Worm (Caenorhabditis elegans) whole organism, late embryonic: Measurements from ENCODE around the gene C31C9.7.

Source experiments
- T23F11.4 ChIP-seq: fragments of 200-800 bp; sonication (Bioruptor generic); optimal IDR thresholded peaks from 2 replicates; lab custom pipeline; 2018; ENCODE audit warnings: mild to moderate bottlenecking, missing genetic modification characterization, missing compliant biosample characterization
- ceh-18 ChIP-seq: sonication (generic microtip); optimal IDR thresholded peaks from 2 replicates; lab custom pipeline; 2016; ENCODE audit warnings: missing genetic modification characterization, missing compliant biosample characterization
- ceh-19 ChIP-seq: fragments of 200-800 bp; sonication (Bioruptor generic); optimal IDR thresholded peaks from 2 replicates; lab custom pipeline; 2018; ENCODE audit warnings: mild to moderate bottlenecking, missing genetic modification characterization, missing compliant biosample characterization
- ceh-2 ChIP-seq: sonication (generic microtip); optimal IDR thresholded peaks from 2 replicates; lab custom pipeline; 2016; ENCODE audit warnings: missing genotype, missing genetic modification characterization, missing compliant biosample characterization
- ceh-22 ChIP-seq: sonication (generic microtip); optimal IDR thresholded peaks from 2 replicates; lab custom pipeline; 2017; ENCODE audit warnings: missing biosample characterization, missing genetic modification characterization
- ceh-24 ChIP-seq: sonication (generic microtip); optimal IDR thresholded peaks from 2 replicates; lab custom pipeline; 2016; ENCODE audit warnings: mild to moderate bottlenecking, missing genetic modification characterization, missing compliant biosample characterization
- ceh-34 ChIP-seq: sonication (generic microtip); optimal IDR thresholded peaks from 2 replicates; lab custom pipeline; 2016; ENCODE audit warnings: mild to moderate bottlenecking, missing genetic modification characterization, missing compliant biosample characterization
- ceh-45 ChIP-seq: fragments of 200-800 bp; sonication (Bioruptor generic); IDR thresholded peaks from 2 replicates; pipeline ENCODE4 v1.3.6; 2022; ENCODE audit warnings: missing genetic modification reagents, missing genetic modification characterization, missing compliant biosample characterization
- ceh-48 ChIP-seq: sonication (generic microtip); optimal IDR thresholded peaks from 2 replicates; lab custom pipeline; 2016; ENCODE audit warnings: missing genetic modification characterization, inconsistent platforms, missing compliant biosample characterization
- ceh-6 ChIP-seq: fragments of 200-800 bp; sonication (Bioruptor generic); optimal IDR thresholded peaks from 2 replicates; lab custom pipeline; 2018; ENCODE audit warnings: mild to moderate bottlenecking, missing genetic modification characterization, missing compliant biosample characterization
- dmd-4 ChIP-seq: sonication (generic microtip); optimal IDR thresholded peaks from 2 replicates; lab custom pipeline; 2016; ENCODE audit warnings: borderline replicate concordance, missing genetic modification characterization, missing compliant biosample characterization
- dve-1 ChIP-seq: sonication (generic microtip); optimal IDR thresholded peaks from 2 replicates; lab custom pipeline; 2017; ENCODE audit warnings: antibody characterized with exemption, mild to moderate bottlenecking, missing genetic modification characterization, missing compliant biosample characterization
- ets-4 ChIP-seq: sonication (generic microtip); optimal IDR thresholded peaks from 2 replicates; lab custom pipeline; 2016; ENCODE audit warnings: missing genetic modification characterization, missing compliant biosample characterization
- eyg-1 ChIP-seq: sonication (generic microtip); optimal IDR thresholded peaks from 2 replicates; lab custom pipeline; 2016; ENCODE audit warnings: missing genotype, missing genetic modification characterization, missing compliant biosample characterization
- fkh-10 ChIP-seq: fragments of 150-350 bp; optimal IDR thresholded peaks from 2 replicates; lab custom pipeline; 2014; ENCODE audit warnings: missing biosample characterization, missing genetic modification reagents, missing genetic modification characterization
- fkh-6 ChIP-seq: sonication (generic microtip); optimal IDR thresholded peaks from 2 replicates; lab custom pipeline; 2016; ENCODE audit warnings: missing genetic modification characterization, missing compliant biosample characterization
- hlh-13 ChIP-seq: fragments of 200-800 bp; sonication (Bioruptor generic); optimal IDR thresholded peaks from 2 replicates; lab custom pipeline; 2018; ENCODE audit warnings: mild to moderate bottlenecking, missing genetic modification characterization, missing compliant biosample characterization
- hlh-15 ChIP-seq: sonication (generic microtip); optimal IDR thresholded peaks from 2 replicates; lab custom pipeline; 2016; ENCODE audit warnings: missing genetic modification characterization, missing compliant biosample characterization
- lin-11 ChIP-seq: fragments of 200-800 bp; sonication (Bioruptor generic); optimal IDR thresholded peaks from 2 replicates; lab custom pipeline; 2018; ENCODE audit warnings: mild to moderate bottlenecking, missing genetic modification characterization, missing compliant biosample characterization
- madf-2 ChIP-seq: sonication (generic microtip); optimal IDR thresholded peaks from 2 replicates; lab custom pipeline; 2017; ENCODE audit warnings: missing genetic modification characterization, missing compliant biosample characterization
- mec-3 ChIP-seq: sonication (generic microtip); optimal IDR thresholded peaks from 2 replicates; lab custom pipeline; 2016; ENCODE audit warnings: borderline replicate concordance, missing genetic modification characterization, missing compliant biosample characterization
- nfya-1 ChIP-seq: sonication (generic microtip); optimal IDR thresholded peaks from 2 replicates; lab custom pipeline; 2017; ENCODE audit warnings: missing genetic modification characterization, mild to moderate bottlenecking, missing compliant biosample characterization, antibody characterized with exemption, moderate library complexity
- nhr-232 ChIP-seq: sonication (generic microtip); optimal IDR thresholded peaks from 2 replicates; lab custom pipeline; 2016; ENCODE audit warnings: missing genetic modification characterization, missing compliant biosample characterization
- pag-3 ChIP-seq: sonication (generic microtip); optimal IDR thresholded peaks from 2 replicates; lab custom pipeline; 2016; ENCODE audit warnings: missing compliant biosample characterization, missing genetic modification characterization, borderline replicate concordance
- pha-2 ChIP-seq: sonication (generic microtip); optimal IDR thresholded peaks from 2 replicates; lab custom pipeline; 2017; ENCODE audit warnings: mild to moderate bottlenecking, missing genetic modification characterization, missing compliant biosample characterization
- pqm-1 ChIP-seq: sonication (generic microtip); optimal IDR thresholded peaks from 2 replicates; lab custom pipeline; 2016; ENCODE audit warnings: missing genetic modification characterization, missing compliant biosample characterization
- pros-1 ChIP-seq: fragments of 150-350 bp; optimal IDR thresholded peaks from 2 replicates; lab custom pipeline; 2014; ENCODE audit warnings: missing biosample characterization, missing genetic modification reagents, missing genetic modification characterization
- ref-2 ChIP-seq: sonication (generic microtip); optimal IDR thresholded peaks from 2 replicates; lab custom pipeline; 2016; ENCODE audit warnings: missing genetic modification characterization, missing compliant biosample characterization
- sdc-2 ChIP-seq: sonication (generic microtip); optimal IDR thresholded peaks from 2 replicates; lab custom pipeline; 2016; ENCODE audit warnings: missing genotype, missing genetic modification characterization, missing compliant biosample characterization
- sox-2 ChIP-seq: fragments of 200-800 bp; sonication (Bioruptor generic); IDR thresholded peaks from 2 replicates; pipeline ENCODE4 v1.3.6; 2022; ENCODE audit warnings: missing genetic modification reagents, missing genetic modification characterization, missing compliant biosample characterization
- unc-3 ChIP-seq, 2 experiments: fragments of 200-800 bp in 1 of 2; sonication (Bioruptor generic) in 1 of 2; sonication (generic microtip) in 1 of 2; conservative IDR thresholded peaks in 1 of 2; optimal IDR thresholded peaks in 1 of 2; 2 replicates each; pipeline versions ENCODE4 v1.3.6 to Lab custom; 2016 to 2022; ENCODE audit warnings: missing compliant biosample characterization in 2 of 2, missing genetic modification characterization in 2 of 2, missing genetic modification reagents in 1 of 2
- unc-55 ChIP-seq: sonication (generic microtip); optimal IDR thresholded peaks from 2 replicates; lab custom pipeline; 2017; ENCODE audit warnings: missing biosample characterization, missing genetic modification reagents, missing genetic modification characterization
- unc-86 ChIP-seq: sonication (generic microtip); optimal IDR thresholded peaks from 2 replicates; lab custom pipeline; 2016; ENCODE audit warnings: missing genetic modification characterization, missing compliant biosample characterization
- ztf-16 ChIP-seq: sonication (generic microtip); optimal IDR thresholded peaks from 2 replicates; lab custom pipeline; 2017; ENCODE audit warnings: missing genetic modification characterization, missing compliant biosample characterization

The C31C9.7 gene

ce11 chrII:13675212-13675611 is 6.3 kb downstream of the C31C9.7 start:
- TF ChIP-seq pag-3, result no peak
- no peak for TF ChIP-seq fkh-10 (GFP tag; lab: Kevin White, UChicago)
- no peak for TF ChIP-seq sdc-2 (tag; lab: Kevin White, UChicago)
- TF ChIP-seq T23F11.4 (GFP tag; lab: Kevin White, UChicago), result no peak
- TF ChIP-seq dve-1 (tag; lab: Kevin White, UChicago), result no peak
- TF ChIP-seq pqm-1 (tag; lab: Kevin White, UChicago), result no peak
- no peak for TF ChIP-seq ceh-18 (tag; lab: Kevin White, UChicago)
- TF ChIP-seq madf-2, result no peak
- TF ChIP-seq eyg-1 (tag; lab: Kevin White, UChicago), result no peak
- no peak for TF ChIP-seq ztf-16 (tag; lab: Kevin White, UChicago)
- TF ChIP-seq nhr-232 (tag; lab: Kevin White, UChicago), result no peak
- no peak for TF ChIP-seq pros-1 (tag; lab: Kevin White, UChicago)
- no peak for TF ChIP-seq lin-11 (tag; lab: Kevin White, UChicago)
- TF ChIP-seq dmd-4 (tag; lab: Kevin White, UChicago), result no peak
- TF ChIP-seq ref-2 (tag; lab: Kevin White, UChicago), result no peak
- TF ChIP-seq pha-2, result no peak
- no peak for TF ChIP-seq hlh-13 (GFP tag; lab: Kevin White, UChicago)
- no peak for TF ChIP-seq ceh-24
- no peak for TF ChIP-seq unc-3 (GFP tag; conservative IDR thresholded peaks at IDR 0.05; lab: Robert Waterston, UW)
- no peak for TF ChIP-seq unc-3 (tag; optimal IDR thresholded peaks at IDR 0.05; lab: Kevin White, UChicago)
- TF ChIP-seq ets-4 (tag; lab: Kevin White, UChicago), result no peak

- TF ChIP-seq mec-3 (tag; lab: Kevin White, UChicago) (no peak), ceh-34 (no peak), fkh-6 (no peak), pros-1 (tag; lab: Kevin White, UChicago) (no peak), fkh-10 (GFP tag; lab: Kevin White, UChicago) (no peak), dmd-4 (tag; lab: Kevin White, UChicago) (no peak), sox-2 (GFP tag; lab: Robert Waterston, UW) (no peak), ceh-19 (no peak), nfya-1 (tag; lab: Kevin White, UChicago) (no peak), ceh-6 (no peak), unc-86 (tag; lab: Kevin White, UChicago) (no peak)
- TF ChIP-seq, all 69 proteins: peak for 0
These were observed 9.0 kb downstream of the C31C9.7 start for ce11 chrII:13677927-13678326.

ce11 chrII:13678555-13679119 is 9.7 kb downstream of the C31C9.7 start:
- TF ChIP-seq pag-3 (no peak), ref-2 (tag; lab: Kevin White, UChicago) (peak; percentile 10), ceh-22 (no peak)

- TF ChIP-seq unc-55 (GFP tag; lab: Kevin White, UChicago), result no peak
- no peak for TF ChIP-seq ceh-48 (tag; lab: Kevin White, UChicago)
- no peak for TF ChIP-seq ceh-19
- TF ChIP-seq unc-3 (GFP tag; conservative IDR thresholded peaks at IDR 0.05; lab: Robert Waterston, UW), result no peak
- no peak for TF ChIP-seq unc-3 (tag; optimal IDR thresholded peaks at IDR 0.05; lab: Kevin White, UChicago)
- TF ChIP-seq hlh-15 (tag; lab: Kevin White, UChicago), result no peak
- no peak for TF ChIP-seq ceh-2 (tag; lab: Kevin White, UChicago)
- TF ChIP-seq ceh-45 (GFP tag; lab: Robert Waterston, UW), result no peak
These were observed 10.9 kb downstream of the C31C9.7 start for ce11 chrII:13679775-13680320.
